Worm (Caenorhabditis elegans) whole organism, early embryonic: ENCODE data around the gene dylt-2.

Experiments used
- F13C5.2 ChIP-seq: sonication (generic microtip); optimal IDR thresholded peaks from 2 replicates; lab custom pipeline; 2017; ENCODE audit warnings: mild to moderate bottlenecking, missing genetic modification characterization, inconsistent platforms, missing compliant biosample characterization
- aly-1 ChIP-seq: sonication (generic microtip); optimal IDR thresholded peaks from 2 replicates; lab custom pipeline; 2016; ENCODE audit warnings: missing genetic modification characterization, missing compliant biosample characterization
- flt-1 ChIP-seq: fragments of 200-800 bp; sonication (Bioruptor generic); IDR thresholded peaks from 2 replicates; pipeline ENCODE4 v1.3.6; 2022; ENCODE audit warnings: missing genetic modification characterization, missing compliant biosample characterization
- hmg-4 ChIP-seq: fragments of 200-800 bp; sonication (Bioruptor generic); optimal IDR thresholded peaks from 2 replicates; lab custom pipeline; 2018; ENCODE audit warnings: mild to moderate bottlenecking, missing genetic modification characterization, missing compliant biosample characterization
- hnd-1 ChIP-seq: sonication (generic microtip); optimal IDR thresholded peaks from 2 replicates; lab custom pipeline; 2016; ENCODE audit warnings: missing genetic modification characterization, missing compliant biosample characterization

ce11 chrX:8917730-8918129 is 22.2 kb downstream of the dylt-2 start:
- TF ChIP-seq hnd-1 (tag; lab: Kevin White, UChicago) (no peak), flt-1 (GFP tag; lab: Robert Waterston, UW) (no peak), F13C5.2 (tag; lab: Kevin White, UChicago) (no peak), aly-1 (tag; lab: Kevin White, UChicago) (no peak), hmg-4 (GFP tag; lab: Kevin White, UChicago) (no peak)
